Fruit fly (Drosophila melanogaster): ENCODE data around the gene CG34164.

dm6 chr2L:12010100-12010876 lies 45.9 kb upstream of the CG34164 start:
- TF ChIP-seq CG7101 (tag; optimal IDR thresholded peaks at IDR 0.05) = peak; percentile 33
- TF ChIP-seq CG11617 (GFP tag; optimal IDR thresholded peaks at IDR 0.05) = peak; percentile 50
- peak; percentile 88 for TF ChIP-seq Mnt (GFP tag; optimal IDR thresholded peaks at IDR 0.05)
- TF ChIP-seq CG5204 (GFP tag; optimal IDR thresholded peaks at IDR 0.05) = no peak
- no peak for TF ChIP-seq kay (GFP tag; ENCODE audit: borderline replicate concordance)
- peak; percentile 20 for TF ChIP-seq Crg-1 (GFP tag; optimal IDR thresholded peaks at IDR 0.05)
- peak; percentile 13 for TF ChIP-seq tj (GFP tag; optimal IDR thresholded peaks at IDR 0.05)
- TF ChIP-seq cic (GFP tag; optimal IDR thresholded peaks at IDR 0.05) = peak; percentile 89
